Worm (Caenorhabditis elegans): ENCODE results near the gene C34H4.1.

Gene C34H4.1

ce11 chrIV:1595802-1596201, 40.4 kb downstream of the C34H4.1 start, which contains the start of gene npp-8 (continued):
- no peak for TF ChIP-seq ceh-79 (tag; optimal IDR thresholded peaks at IDR 0.05)
- TF ChIP-seq F49E8.2 (tag; optimal IDR thresholded peaks at IDR 0.05; ENCODE audit: insufficient read depth): peak; percentile 79
- TF ChIP-seq Y56A3A.18 (GFP tag; IDR thresholded peaks at IDR 0.05): no peak
- TF ChIP-seq ets-4 (GFP tag; optimal IDR thresholded peaks at IDR 0.05): peak; percentile 20
- peak; percentile 93 for TF ChIP-seq efl-1 (GFP tag; optimal IDR thresholded peaks at IDR 0.05)
- peak; percentile 79 for TF ChIP-seq attf-3 (GFP tag; conservative IDR thresholded peaks at IDR 0.05)
- no peak for TF ChIP-seq ceh-58 (GFP tag; IDR thresholded peaks at IDR 0.05)
- TF ChIP-seq snpc-3.4 (tag; optimal IDR thresholded peaks at IDR 0.05): peak; percentile 58
- peak; percentile 90 for TF ChIP-seq ZK185.1 (tag; optimal IDR thresholded peaks at IDR 0.05; ENCODE audit: poor library complexity, severe bottlenecking)
- TF ChIP-seq ama-1 (optimal IDR thresholded peaks at IDR 0.05): no peak
- no peak for TF ChIP-seq ama-1 (GFP tag; optimal IDR thresholded peaks at IDR 0.05)
- no peak for TF ChIP-seq nfya-2 (GFP tag; IDR thresholded peaks at IDR 0.05)
- TF ChIP-seq F23B12.7 (tag; optimal IDR thresholded peaks at IDR 0.05; ENCODE audit: insufficient read depth): peak; percentile 89
- no peak for TF ChIP-seq let-526 (GFP tag; IDR thresholded peaks at IDR 0.05)
- peak; percentile 42 for TF ChIP-seq rpc-1 (optimal IDR thresholded peaks at IDR 0.05)
- TF ChIP-seq rpc-1 (tag; optimal IDR thresholded peaks at IDR 0.05): no peak
- peak; percentile 31 for TF ChIP-seq F22D6.2 (tag; optimal IDR thresholded peaks at IDR 0.05)
- TF ChIP-seq xnd-1 (tag; optimal IDR thresholded peaks at IDR 0.05): peak; percentile 74
- peak; percentile 92 for TF ChIP-seq madf-6 (GFP tag; IDR thresholded peaks at IDR 0.05)
- TF ChIP-seq cebp-2 (GFP tag; IDR thresholded peaks at IDR 0.05): no peak
- no peak for TF ChIP-seq tbx-9 (tag; optimal IDR thresholded peaks at IDR 0.05; ENCODE audit: borderline replicate concordance)
- no peak for TF ChIP-seq mxl-1 (tag; optimal IDR thresholded peaks at IDR 0.05)
- TF ChIP-seq F57C9.4 (tag; optimal IDR thresholded peaks at IDR 0.05): no peak
- no peak for TF ChIP-seq nfya-1 (tag; optimal IDR thresholded peaks at IDR 0.05; ENCODE audit: borderline replicate concordance, insufficient read depth)
- TF ChIP-seq tlf-1 (GFP tag; optimal IDR thresholded peaks at IDR 0.05): peak; percentile 81
- TF ChIP-seq ztf-26 (tag; optimal IDR thresholded peaks at IDR 0.05): peak; percentile 80
- TF ChIP-seq him-1 (tag; optimal IDR thresholded peaks at IDR 0.05): no peak
- TF ChIP-seq athp-1 (tag; optimal IDR thresholded peaks at IDR 0.05): peak; percentile 92
- TF ChIP-seq Y53G8AR.9 (GFP tag; conservative IDR thresholded peaks at IDR 0.05): peak; percentile 93
- TF ChIP-seq lsl-1 (GFP tag; optimal IDR thresholded peaks at IDR 0.05): peak; percentile 78
- peak; percentile 83 for TF ChIP-seq unc-130 (GFP tag; optimal IDR thresholded peaks at IDR 0.05)
- peak; percentile 89 for TF ChIP-seq ceh-100 (GFP tag; IDR thresholded peaks at IDR 0.05)
- peak; percentile 83 for TF ChIP-seq zfh-2 (GFP tag; conservative IDR thresholded peaks at IDR 0.05)
- peak; percentile 76 for TF ChIP-seq Y67H2A.10 (GFP tag; conservative IDR thresholded peaks at IDR 0.05)
- TF ChIP-seq bed-2 (GFP tag; IDR thresholded peaks at IDR 0.05): peak; percentile 83
- peak; percentile 96 for TF ChIP-seq dox-1 (GFP tag; IDR thresholded peaks at IDR 0.05)
- TF ChIP-seq T07F8.4 (tag; optimal IDR thresholded peaks at IDR 0.05): no peak
- TF ChIP-seq ztf-3 (GFP tag; optimal IDR thresholded peaks at IDR 0.05): no peak
- no peak for TF ChIP-seq B0035.1 (tag; optimal IDR thresholded peaks at IDR 0.05)
- TF ChIP-seq nhr-27 (tag; optimal IDR thresholded peaks at IDR 0.05): no peak
- peak; percentile 78 for TF ChIP-seq C17E4.6 (GFP tag; IDR thresholded peaks at IDR 0.05)
- peak; percentile 86 for TF ChIP-seq pbrm-1 (GFP tag; IDR thresholded peaks at IDR 0.05)
- 0 out of 2 replicates have a peak, but pooled peaks have one; percentile 31 for TF ChIP-seq aptf-3 (GFP tag; IDR thresholded peaks at IDR 0.05)
- TF ChIP-seq hsf-1 (GFP tag; IDR thresholded peaks at IDR 0.05): peak; percentile 58
- TF ChIP-seq die-1 (tag; optimal IDR thresholded peaks at IDR 0.05): peak; percentile 19
- peak; percentile 14 to 56 for TF ChIP-seq rec-8 (tag; optimal IDR thresholded peaks at IDR 0.05)
- no peak for TF ChIP-seq Y53F4B.3 (GFP tag; IDR thresholded peaks at IDR 0.05)
- peak; percentile 50 for TF ChIP-seq nhr-80 (tag; optimal IDR thresholded peaks at IDR 0.05)
- peak; percentile 91 for TF ChIP-seq Y95B8A.8 (GFP tag; IDR thresholded peaks at IDR 0.05)
- peak; percentile 62 for TF ChIP-seq madf-10 (tag; optimal IDR thresholded peaks at IDR 0.05)

All from whole organism, young adult.